Worm (Caenorhabditis elegans): Measurements from ENCODE around the gene ZK353.9.
A peak's percentile ranks its signal among the peaks of the same experiment; 100 is the strongest.

DNA sequence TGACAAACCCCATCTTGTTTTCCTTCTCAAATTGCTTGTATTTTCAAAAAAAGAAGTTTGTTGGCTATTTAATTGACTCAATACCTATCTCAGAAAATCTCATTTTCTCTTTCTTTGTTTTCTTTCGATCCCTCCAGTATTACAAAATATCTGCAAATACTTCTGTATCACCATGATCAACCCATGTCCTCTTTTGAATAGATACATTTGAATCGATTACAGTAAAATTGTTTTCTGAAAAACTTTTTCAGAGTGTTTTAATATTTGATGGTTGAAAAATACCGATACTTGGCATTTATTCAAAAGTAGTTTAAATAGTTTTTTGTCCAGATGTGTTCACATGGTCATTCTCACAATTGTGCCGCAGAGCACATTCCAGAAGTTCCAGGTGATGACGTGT, at the start of gene ZK353.9:
- TF ChIP-seq mes-2 (tag; optimal IDR thresholded peaks at IDR 0.05; ENCODE audit: poor library complexity, severe bottlenecking) (no peak), nhr-11 (tag; optimal IDR thresholded peaks at IDR 0.05) (no peak), fos-1 (tag; optimal IDR thresholded peaks at IDR 0.05) (no peak), saeg-2 (GFP tag; IDR thresholded peaks at IDR 0.05) (no peak), nhr-76 (tag; optimal IDR thresholded peaks at IDR 0.05) (no peak), lsy-2 (tag; optimal IDR thresholded peaks at IDR 0.05) (no peak), pha-4 (GFP tag; IDR thresholded peaks at IDR 0.05) (no peak), pha-4 (tag; optimal IDR thresholded peaks at IDR 0.05) (no peak), aly-2 (tag; optimal IDR thresholded peaks at IDR 0.05) (no peak), ZK546.5 (tag; optimal IDR thresholded peaks at IDR 0.05) (no peak), ceh-32 (tag; optimal IDR thresholded peaks at IDR 0.05; ENCODE audit: poor library complexity) (no peak), unc-62 (GFP tag; optimal IDR thresholded peaks at IDR 0.05 in 1 of 2) (peak in 1 of 2 experiments; percentile 81), unc-62 (tag; optimal IDR thresholded peaks at IDR 0.05) (no peak), R02D3.7 (tag; optimal IDR thresholded peaks at IDR 0.05) (no peak), nhr-25 (tag; optimal IDR thresholded peaks at IDR 0.05; ENCODE audit: borderline replicate concordance, insufficient read depth) (no peak)
